Fruit fly (Drosophila melanogaster): ENCODE data around the gene Gr66a.

Gene Gr66a

DNA sequence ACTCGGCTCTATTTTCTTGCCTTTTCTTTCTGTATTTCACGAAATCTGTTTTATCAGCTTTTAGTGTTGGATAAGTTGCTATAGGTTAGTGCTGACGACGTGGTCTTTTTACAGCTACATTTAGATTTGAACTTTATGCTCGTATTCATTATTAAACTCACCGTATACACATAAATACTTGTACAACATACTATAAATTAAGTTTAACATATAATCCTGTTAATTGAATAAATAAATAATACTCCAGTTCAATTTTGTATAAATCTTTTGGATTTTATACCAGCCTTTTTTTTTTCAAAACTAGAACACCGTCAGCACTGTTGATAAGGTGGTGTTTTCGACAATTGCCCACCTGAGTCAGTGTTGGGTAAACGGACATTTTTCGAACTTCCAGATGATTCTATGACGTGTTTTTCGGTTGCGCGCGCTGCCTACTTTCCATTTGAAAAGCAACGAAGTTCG is 2.1 kb upstream of the Gr66a start, which contains the start of gene BI-1 (continued):
- TF ChIP-seq acj6 (GFP tag; optimal IDR thresholded peaks at IDR 0.05): no peak
- TF ChIP-seq Sox15 (GFP tag; optimal IDR thresholded peaks at IDR 0.05): peak; percentile 19
- TF ChIP-seq CG3919 (GFP tag; optimal IDR thresholded peaks at IDR 0.05): no peak
- no peak for TF ChIP-seq Sox102F (GFP tag; optimal IDR thresholded peaks at IDR 0.05)
- peak; percentile 63 for TF ChIP-seq CG8319 (GFP tag; optimal IDR thresholded peaks at IDR 0.05)
- TF ChIP-seq Eip75B (GFP tag; optimal IDR thresholded peaks at IDR 0.05): no peak
- no peak for TF ChIP-seq spab (GFP tag; optimal IDR thresholded peaks at IDR 0.05)
- TF ChIP-seq CG6808 (GFP tag; optimal IDR thresholded peaks at IDR 0.05): peak; percentile 52
- TF ChIP-seq CG32006 (GFP tag; optimal IDR thresholded peaks at IDR 0.05): no peak
- no peak for TF ChIP-seq fkh (GFP tag; optimal IDR thresholded peaks at IDR 0.05)
- TF ChIP-seq CG10669 (GFP tag; optimal IDR thresholded peaks at IDR 0.05): no peak
- TF ChIP-seq CG6163 (GFP tag; IDR thresholded peaks at IDR 0.05): no peak
- no peak for TF ChIP-seq Eip93F (GFP tag; optimal IDR thresholded peaks at IDR 0.05)
- peak; percentile 22; the same call in 1 of the 3 replicates for TF ChIP-seq CG8119 (GFP tag; IDR thresholded peaks at IDR 0.05)
- no peak for TF ChIP-seq Met (GFP tag; optimal IDR thresholded peaks at IDR 0.05)
- TF ChIP-seq CG11762 (GFP tag; optimal IDR thresholded peaks at IDR 0.05; ENCODE audit: insufficient read depth): peak; percentile 43
- no peak for TF ChIP-seq CG11902 (GFP tag; optimal IDR thresholded peaks at IDR 0.05)
- peak; percentile 67 for TF ChIP-seq dsx (GFP tag; optimal IDR thresholded peaks at IDR 0.05; ENCODE audit: poor library complexity, severe bottlenecking)

DNA sequence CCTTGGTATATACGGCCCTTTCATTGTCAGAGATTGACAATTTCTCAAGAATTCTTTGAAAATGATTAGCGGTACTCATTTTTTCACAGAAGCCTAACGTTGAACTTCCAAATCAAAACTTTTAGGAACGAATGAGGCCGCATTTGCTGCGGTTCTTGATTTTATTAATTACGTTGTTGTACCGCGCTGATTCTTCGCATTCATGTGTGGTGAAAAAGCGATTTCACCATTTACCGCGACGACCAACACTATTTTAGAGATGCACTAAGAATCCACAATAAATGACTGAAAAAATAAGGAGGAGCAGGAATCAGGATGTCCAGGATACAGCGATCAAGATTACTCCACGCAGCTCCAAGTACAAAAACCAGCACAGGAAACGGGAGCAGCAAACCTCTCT is 2.9 kb downstream of the Gr66a start, which contains the start of the genes CG7194 and Sbp2:
Gene CG7194 (minus strand): TSS at position 148 of the 400 bp plus-strand sequence.
Gene Sbp2 (plus strand): TSS at position 246 of the 400 bp plus-strand sequence.
- TF ChIP-seq dsx (GFP tag; optimal IDR thresholded peaks at IDR 0.05; ENCODE audit: poor library complexity, severe bottlenecking) (peak; percentile 45), CG10669 (GFP tag; optimal IDR thresholded peaks at IDR 0.05) (no peak), CG9139 (GFP tag; optimal IDR thresholded peaks at IDR 0.05) (no peak), Sox14 (GFP tag; optimal IDR thresholded peaks at IDR 0.05) (peak; percentile 75), ss (GFP tag; optimal IDR thresholded peaks at IDR 0.05) (peak in 1 of 2 experiments; percentile 43), Eip78C (GFP tag) (peak; percentile 49), CG3032 (tag; optimal IDR thresholded peaks at IDR 0.05) (no peak), esn (GFP tag; optimal IDR thresholded peaks at IDR 0.05) (peak; percentile 37), achi (GFP tag; optimal IDR thresholded peaks at IDR 0.05) (no peak), topi (GFP tag; optimal IDR thresholded peaks at IDR 0.05) (peak; percentile 2), CG6854 (GFP tag; optimal IDR thresholded peaks at IDR 0.05) (peak; percentile 9), Sox102F (GFP tag; optimal IDR thresholded peaks at IDR 0.05) (no peak), Sox15 (GFP tag; optimal IDR thresholded peaks at IDR 0.05) (no peak)

DNA sequence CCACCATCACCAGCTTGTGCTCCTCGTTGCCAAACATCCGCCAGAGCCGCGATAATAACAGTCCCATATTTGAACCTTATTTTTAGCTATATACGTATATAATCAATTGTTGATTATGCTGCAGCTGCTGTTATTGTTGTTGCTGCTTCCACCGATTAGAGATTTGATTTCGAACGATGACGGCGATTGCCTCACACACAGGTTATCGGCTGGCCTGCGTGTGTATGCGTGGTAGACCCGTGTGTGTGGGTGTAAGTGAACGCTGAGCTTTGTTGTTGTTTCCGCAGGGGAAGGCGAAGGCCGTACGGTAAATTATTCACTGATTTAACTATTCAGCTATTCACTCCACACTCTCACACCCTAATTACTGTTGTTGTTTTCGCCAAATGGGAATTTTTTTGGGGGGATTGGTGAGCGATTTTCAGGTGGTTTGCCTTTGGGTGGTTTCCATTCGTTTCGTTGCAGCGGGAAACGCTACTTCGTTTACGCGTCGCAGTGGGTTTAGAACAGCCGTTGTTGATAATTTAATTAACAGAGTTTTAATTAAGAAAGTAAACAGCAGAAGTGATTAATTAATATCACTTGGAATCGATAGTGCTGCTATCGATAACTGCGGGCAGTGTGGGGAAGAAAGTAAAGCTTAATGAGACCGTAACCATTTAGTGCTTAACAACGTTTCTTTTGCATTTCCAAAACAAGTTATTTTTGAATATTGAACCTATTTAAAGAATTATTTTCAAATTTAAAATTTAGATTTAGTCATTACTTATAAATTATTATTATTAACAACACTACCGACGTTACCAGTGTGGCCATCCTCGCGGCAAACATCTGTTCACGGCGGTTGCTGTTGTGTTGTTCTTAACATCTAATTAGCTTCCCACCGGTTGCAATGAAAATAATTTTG is 7.3 kb downstream of the Gr66a start, which contains the start of the genes Arl5 and CG13671:
Gene Arl5 (minus strand): TSS at position 616 of the 907 bp plus-strand sequence.
Gene CG13671 (plus strand): TSS at position 841 of the 907 bp plus-strand sequence.
- TF ChIP-seq lz (GFP tag; optimal IDR thresholded peaks at IDR 0.05): peak; percentile 79
- TF ChIP-seq cyc (GFP tag; optimal IDR thresholded peaks at IDR 0.05): peak; percentile 72
- TF ChIP-seq acj6 (GFP tag; optimal IDR thresholded peaks at IDR 0.05): peak; percentile 79
- TF ChIP-seq CG1621 (tag; optimal IDR thresholded peaks at IDR 0.05): no peak
- TF ChIP-seq CG31627 (GFP tag; optimal IDR thresholded peaks at IDR 0.05): peak; percentile 75
- peak; percentile 83 for TF ChIP-seq esn (GFP tag; optimal IDR thresholded peaks at IDR 0.05)
- no peak for TF ChIP-seq pdm3 (GFP tag; optimal IDR thresholded peaks at IDR 0.05)
- TF ChIP-seq Hr39 (GFP tag; optimal IDR thresholded peaks at IDR 0.05): peak; percentile 72
- TF ChIP-seq svp (GFP tag): no peak
- peak; percentile 59 for TF ChIP-seq Sox15 (GFP tag; optimal IDR thresholded peaks at IDR 0.05)
- TF ChIP-seq CG10669 (GFP tag; optimal IDR thresholded peaks at IDR 0.05): no peak
- TF ChIP-seq CG32006 (GFP tag; optimal IDR thresholded peaks at IDR 0.05): no peak
- TF ChIP-seq ss (GFP tag; optimal IDR thresholded peaks at IDR 0.05): peak in 1 of 2 experiments; percentile 40
- peak; percentile 92 for TF ChIP-seq fkh (GFP tag; optimal IDR thresholded peaks at IDR 0.05)
- TF ChIP-seq CG11762 (GFP tag; optimal IDR thresholded peaks at IDR 0.05; ENCODE audit: insufficient read depth): peak; percentile 67
- TF ChIP-seq CG10631 (GFP tag; optimal IDR thresholded peaks at IDR 0.05): peak; percentile 87
- peak; percentile 59; the same call in 2 of the 3 replicates for TF ChIP-seq CG8119 (GFP tag; IDR thresholded peaks at IDR 0.05)
- TF ChIP-seq topi (GFP tag; optimal IDR thresholded peaks at IDR 0.05): peak; percentile 79
- peak; percentile 59 for TF ChIP-seq vri (GFP tag; optimal IDR thresholded peaks at IDR 0.05)
- no peak for TF ChIP-seq CG4318 (GFP tag; optimal IDR thresholded peaks at IDR 0.05)
- TF ChIP-seq CG6276 (GFP tag; optimal IDR thresholded peaks at IDR 0.05): no peak
- TF ChIP-seq Eip78C (GFP tag): peak; percentile 91
- TF ChIP-seq CG11294 (GFP tag; IDR thresholded peaks at IDR 0.05): 0 out of 2 replicates have a peak, but pooled peaks have one; percentile 48
- peak; percentile 17 for TF ChIP-seq fd59A (GFP tag; optimal IDR thresholded peaks at IDR 0.05)
- peak; percentile 75 for TF ChIP-seq CG34406 (GFP tag; optimal IDR thresholded peaks at IDR 0.05)
- peak; percentile 64 for TF ChIP-seq Sox14 (GFP tag; optimal IDR thresholded peaks at IDR 0.05)
- no peak for TF ChIP-seq Met (GFP tag; optimal IDR thresholded peaks at IDR 0.05)
- peak; percentile 54; the same call in 1 of the 2 replicates for TF ChIP-seq CG15336 (GFP tag; IDR thresholded peaks at IDR 0.05)
- TF ChIP-seq CG8319 (GFP tag; optimal IDR thresholded peaks at IDR 0.05): peak; percentile 73

Measured in whole organism, prepupa.